Worm (Caenorhabditis elegans): ENCODE data around the gene lig-1.

lig-1 gene

ce11 chrV:10805934-10806333 is 8.0 kb upstream of the lig-1 start, which contains the start of gene prp-38:
prp-38 (minus strand) TSS chrV:10806034.
- no peak for TF ChIP-seq unc-62 (GFP tag; optimal IDR thresholded peaks at IDR 0.05)

ce11 chrV:10807862-10808327 is 6.0 kb upstream of the lig-1 start, which contains the start of gene plrg-1:
plrg-1 (minus strand) TSS chrV:10807912.
- no peak for TF ChIP-seq unc-62 (GFP tag; optimal IDR thresholded peaks at IDR 0.05)

- no peak for TF ChIP-seq unc-62 (GFP tag; optimal IDR thresholded peaks at IDR 0.05)
Measured at ce11 chrV:10811763-10812162, 2.1 kb upstream of the lig-1 start, which contains the start of gene C29A12.22. C29A12.22 (plus strand) TSS chrV:10812063.

- no peak for TF ChIP-seq unc-62 (GFP tag; optimal IDR thresholded peaks at IDR 0.05)
Measured at ce11 chrV:10814333-10814732, 427 bp downstream of the lig-1 start.

- no peak for TF ChIP-seq unc-62 (GFP tag; optimal IDR thresholded peaks at IDR 0.05)
Measured at ce11 chrV:10816831-10817230, 2.9 kb downstream of the lig-1 start.

ce11 chrV:10818498-10818897 is 4.6 kb downstream of the lig-1 start:
- no peak for TF ChIP-seq unc-62 (GFP tag; optimal IDR thresholded peaks at IDR 0.05)

ce11 chrV:10824711-10825110 is 10.8 kb downstream of the lig-1 start, which contains the start of gene nrx-1:
nrx-1 (plus strand) TSS chrV:10825011.
- TF ChIP-seq unc-62 (GFP tag; optimal IDR thresholded peaks at IDR 0.05): no peak

ce11 chrV:10832862-10833261 is 19.0 kb downstream of the lig-1 start:
- no peak for TF ChIP-seq unc-62 (GFP tag; optimal IDR thresholded peaks at IDR 0.05)

ce11 chrV:10834682-10835219 is 20.8 kb downstream of the lig-1 start:
- TF ChIP-seq unc-62 (GFP tag; optimal IDR thresholded peaks at IDR 0.05): no peak

- no peak for TF ChIP-seq unc-62 (GFP tag; optimal IDR thresholded peaks at IDR 0.05)
Measured at ce11 chrV:10838204-10838603, 24.3 kb downstream of the lig-1 start.

- TF ChIP-seq unc-62 (GFP tag; optimal IDR thresholded peaks at IDR 0.05): no peak
Measured at ce11 chrV:10839398-10839797, 25.5 kb downstream of the lig-1 start.

- TF ChIP-seq unc-62 (GFP tag; optimal IDR thresholded peaks at IDR 0.05): no peak
Measured at ce11 chrV:10846893-10847292, 33.0 kb downstream of the lig-1 start, which contains the start of gene C29A12.6. C29A12.6 (plus strand) TSS chrV:10847193.

- no peak for TF ChIP-seq unc-62 (GFP tag; optimal IDR thresholded peaks at IDR 0.05)
Measured at ce11 chrV:10854197-10854596, 40.3 kb downstream of the lig-1 start.

ce11 chrV:10855363-10855762 is 41.5 kb downstream of the lig-1 start:
- no peak for TF ChIP-seq unc-62 (GFP tag; optimal IDR thresholded peaks at IDR 0.05)

ce11 chrV:10856901-10857637 is 43.2 kb downstream of the lig-1 start:
- TF ChIP-seq unc-62 (GFP tag; optimal IDR thresholded peaks at IDR 0.05): no peak

ce11 chrV:10858340-10858739 is 44.4 kb downstream of the lig-1 start:
- no peak for TF ChIP-seq unc-62 (GFP tag; optimal IDR thresholded peaks at IDR 0.05)

ce11 chrV:10859048-10859637 is 45.2 kb downstream of the lig-1 start:
- no peak for TF ChIP-seq unc-62 (GFP tag; optimal IDR thresholded peaks at IDR 0.05)
